Worm (Caenorhabditis elegans) whole organism, L2 larva: Measurements from ENCODE around the gene Y62H9A.8.

Source experiments
- Y55F3AM.14 ChIP-seq: fragments of 200-800 bp; sonication (Bioruptor generic); optimal IDR thresholded peaks from 2 replicates; lab custom pipeline; 2018; ENCODE audit warnings: mild to moderate bottlenecking, missing genetic modification characterization, missing compliant biosample characterization
- ama-1 ChIP-seq: fragments of 150-350 bp; optimal IDR thresholded peaks from 2 replicates; lab custom pipeline; 2018; ENCODE audit warnings: inconsistent platforms
- egl-27 ChIP-seq: sonication (generic microtip); optimal IDR thresholded peaks from 3 replicates; lab custom pipeline; 2017; ENCODE audit warnings: missing biosample characterization, missing genetic modification reagents, missing genetic modification characterization
- mab-5 ChIP-seq: fragments of 150-350 bp; optimal IDR thresholded peaks from 2 replicates; lab custom pipeline; 2014; ENCODE audit warnings: missing biosample characterization, missing genetic modification characterization
- nhr-237 ChIP-seq: fragments of 150-350 bp; optimal IDR thresholded peaks from 2 replicates; lab custom pipeline; 2014; ENCODE audit warnings: missing biosample characterization, missing genetic modification characterization
- nhr-25 ChIP-seq: fragments of 150-350 bp; sonication (generic microtip); optimal IDR thresholded peaks from 3 replicates; lab custom pipeline; 2014; ENCODE audit warnings: missing biosample characterization, missing genetic modification characterization
- sma-3 ChIP-seq: sonication (generic microtip); optimal IDR thresholded peaks from 2 replicates; lab custom pipeline; 2016; ENCODE audit warnings: missing genetic modification reagents, missing genetic modification characterization, missing compliant biosample characterization

ce11 chrX:11892328-11892727 lies at the start of gene Y62H9A.8:
- TF ChIP-seq nhr-237 (tag; lab: Kevin White, UChicago) (no peak), ama-1 (lab: Kevin White, UChicago) (no peak), egl-27 (tag; lab: Kevin White, UChicago) (no peak), nhr-25 (tag; lab: Kevin White, UChicago) (no peak), sma-3 (no peak), Y55F3AM.14 (no peak), mab-5 (tag; lab: Kevin White, UChicago) (no peak)
